Worm (Caenorhabditis elegans): Measurements from ENCODE around the gene T18D3.1.

DNA sequence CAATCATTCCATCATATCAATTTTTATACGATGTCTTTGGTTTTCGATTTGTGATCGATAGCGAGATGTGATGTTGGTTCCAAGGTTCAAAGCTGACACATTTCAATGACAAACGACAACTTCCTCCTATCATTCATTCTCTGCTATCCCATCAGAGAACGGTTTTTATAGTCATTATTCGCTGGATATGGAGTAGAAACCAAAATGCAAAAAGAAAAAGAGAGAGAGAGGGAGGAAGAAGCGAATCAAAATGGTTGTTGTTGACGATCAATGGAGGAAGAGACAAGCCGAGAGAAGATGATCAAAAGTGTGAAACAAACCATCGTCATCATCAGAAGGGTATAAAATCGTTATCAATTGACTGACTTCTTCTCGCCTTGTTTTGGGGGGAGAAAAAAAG, 29.1 kb upstream of the T18D3.1 start, which contains the start of gene T24D3.2:
- no peak for TF ChIP-seq nhr-11 (tag; optimal IDR thresholded peaks at IDR 0.05)
- TF ChIP-seq nhr-237 (tag; optimal IDR thresholded peaks at IDR 0.05) = no peak
- no peak for TF ChIP-seq ama-1 (optimal IDR thresholded peaks at IDR 0.05)
- TF ChIP-seq nhr-102 (tag; optimal IDR thresholded peaks at IDR 0.05) = peak; percentile 3
- TF ChIP-seq nhr-28 (tag; optimal IDR thresholded peaks at IDR 0.05) = peak; percentile 90
- peak; percentile 24 for TF ChIP-seq mep-1 (tag; optimal IDR thresholded peaks at IDR 0.05)
- TF ChIP-seq nhr-76 (tag; optimal IDR thresholded peaks at IDR 0.05) = peak; percentile 73
- TF ChIP-seq jun-1 (tag; optimal IDR thresholded peaks at IDR 0.05) = no peak
- TF ChIP-seq daf-8 (GFP tag; IDR thresholded peaks at IDR 0.05) = no peak

Data from whole organism, L4 larva.